Worm (Caenorhabditis elegans): ENCODE data around the gene R07C12.1.
"Not testable (repeated sequence)": the region's sequence is repeated elsewhere in the genome, so short reads cannot be mapped to it uniquely, and the experiment has no call there.

ce11 chrIV:4196729-4197128 is 44.5 kb downstream of the R07C12.1 start, which contains the start of gene K06B9.6:
- TF ChIP-seq elt-3 (tag; optimal IDR thresholded peaks at IDR 0.05); lin-15B (tag; optimal IDR thresholded peaks at IDR 0.05); unc-30 (tag; optimal IDR thresholded peaks at IDR 0.05); elt-2 (tag; optimal IDR thresholded peaks at IDR 0.05); hpl-2 (GFP tag; optimal IDR thresholded peaks at IDR 0.05); ama-1 (optimal IDR thresholded peaks at IDR 0.05); rnt-1 (tag; optimal IDR thresholded peaks at IDR 0.05); pqm-1 (tag; optimal IDR thresholded peaks at IDR 0.05); nhr-76 (tag; optimal IDR thresholded peaks at IDR 0.05); grh-1 (GFP tag; IDR thresholded peaks at IDR 0.05); nhr-77 (tag; optimal IDR thresholded peaks at IDR 0.05); unc-130 (tag; optimal IDR thresholded peaks at IDR 0.05); aly-2 (tag; optimal IDR thresholded peaks at IDR 0.05); irx-1 (tag; optimal IDR thresholded peaks at IDR 0.05): not testable (repeated sequence)
